Worm (Caenorhabditis elegans) whole organism, L1 larva: Measurements from ENCODE around the gene fbxb-9.

ENCODE experiments used
- C04F5.9 ChIP-seq: sonication (generic microtip); optimal IDR thresholded peaks from 2 replicates; lab custom pipeline; 2016; ENCODE audit warnings: missing genetic modification characterization, missing compliant biosample characterization
- hlh-4 ChIP-seq: sonication (generic microtip); optimal IDR thresholded peaks from 2 replicates; lab custom pipeline; 2016; ENCODE audit warnings: mild to moderate bottlenecking, missing genetic modification characterization, missing compliant biosample characterization

- TF ChIP-seq C04F5.9 (tag; lab: Kevin White, UChicago) (peak; percentile 83), hlh-4 (tag; lab: Kevin White, UChicago) (no peak)
Observed at ce11 chrIV:11149454-11150163, 12.7 kb downstream of the fbxb-9 start, which contains the start of the genes F01G4.6 and pfd-1.
